Worm (Caenorhabditis elegans): ENCODE data around the gene oac-49.

Gene oac-49

ce11 chrV:19217675-19218074 is at the start of gene oac-49:
Gene oac-49 (plus strand): TSS chrV:19217975.
- TF ChIP-seq hsf-1 (GFP tag; IDR thresholded peaks at IDR 0.05) (no peak), attf-3 (GFP tag; conservative IDR thresholded peaks at IDR 0.05) (no peak), ztf-28 (GFP tag; IDR thresholded peaks at IDR 0.05) (no peak), egrh-3 (GFP tag; IDR thresholded peaks at IDR 0.05) (no peak), lin-54 (GFP tag; optimal IDR thresholded peaks at IDR 0.05) (no peak), egl-18 (GFP tag; IDR thresholded peaks at IDR 0.05) (no peak), gei-17 (GFP tag; optimal IDR thresholded peaks at IDR 0.05) (no peak), snpc-1.1 (tag; optimal IDR thresholded peaks at IDR 0.05; ENCODE audit: insufficient read depth) (no peak), lin-26 (GFP tag; IDR thresholded peaks at IDR 0.05) (no peak), F23B12.7 (tag; optimal IDR thresholded peaks at IDR 0.05; ENCODE audit: insufficient read depth) (no peak)

ce11 chrV:19174626-19175025 is 43.1 kb upstream of the oac-49 start, which contains the start of gene hot-2:
Gene hot-2 (plus strand): TSS chrV:19174759.
- no peak for TF ChIP-seq Y56A3A.18 (GFP tag; IDR thresholded peaks at IDR 0.05)
- TF ChIP-seq xnd-1 (tag; optimal IDR thresholded peaks at IDR 0.05): no peak
- no peak for TF ChIP-seq K11D2.4 (GFP tag; IDR thresholded peaks at IDR 0.05)
- TF ChIP-seq madf-6 (GFP tag; IDR thresholded peaks at IDR 0.05): no peak
- no peak for TF ChIP-seq Y79H2A.3 (GFP tag; conservative IDR thresholded peaks at IDR 0.05)

- TF ChIP-seq rpc-1 (optimal IDR thresholded peaks at IDR 0.05): no peak
- no peak for TF ChIP-seq rpc-1 (tag; optimal IDR thresholded peaks at IDR 0.05)
- no peak for TF ChIP-seq F55B11.4 (tag; optimal IDR thresholded peaks at IDR 0.05; ENCODE audit: borderline replicate concordance, insufficient read depth)
- TF ChIP-seq snpc-1.1 (tag; optimal IDR thresholded peaks at IDR 0.05; ENCODE audit: insufficient read depth): no peak
- TF ChIP-seq aptf-3 (GFP tag; IDR thresholded peaks at IDR 0.05): no peak
- no peak for TF ChIP-seq ceh-100 (GFP tag; IDR thresholded peaks at IDR 0.05)
- no peak for TF ChIP-seq F37B4.10 (GFP tag; IDR thresholded peaks at IDR 0.05)
- TF ChIP-seq lsl-1 (GFP tag; optimal IDR thresholded peaks at IDR 0.05): no peak
- TF ChIP-seq F23B12.7 (tag; optimal IDR thresholded peaks at IDR 0.05; ENCODE audit: insufficient read depth): no peak
- no peak for TF ChIP-seq sptf-2 (GFP tag; optimal IDR thresholded peaks at IDR 0.05)
- TF ChIP-seq let-607 (tag; optimal IDR thresholded peaks at IDR 0.05): no peak
- TF ChIP-seq ets-4 (GFP tag; optimal IDR thresholded peaks at IDR 0.05): no peak
- no peak for TF ChIP-seq mes-4 (tag; optimal IDR thresholded peaks at IDR 0.05)
- TF ChIP-seq C06A6.2 (GFP tag; conservative IDR thresholded peaks at IDR 0.05): no peak
These were observed 42.1 kb upstream of the oac-49 start for ce11 chrV:19175714-19176113.

ce11 chrV:19177070-19177469 is 40.7 kb upstream of the oac-49 start:
- no peak for TF ChIP-seq snpc-1.3 (tag; optimal IDR thresholded peaks at IDR 0.05; ENCODE audit: insufficient read depth)
- no peak for TF ChIP-seq rec-8 (tag; optimal IDR thresholded peaks at IDR 0.05)
- no peak for TF ChIP-seq F37B4.10 (GFP tag; IDR thresholded peaks at IDR 0.05)
- no peak for TF ChIP-seq mcd-1 (GFP tag; IDR thresholded peaks at IDR 0.05)

ce11 chrV:19177804-19178203 is 40.0 kb upstream of the oac-49 start:
- TF ChIP-seq B0261.1 (tag; optimal IDR thresholded peaks at IDR 0.05) (peak; percentile 49), D2030.7 (GFP tag; IDR thresholded peaks at IDR 0.05) (no peak), F57A8.1 (GFP tag; optimal IDR thresholded peaks at IDR 0.05) (no peak), tbp1 (GFP tag; optimal IDR thresholded peaks at IDR 0.05) (peak; percentile 77), ztf-18 (tag; optimal IDR thresholded peaks at IDR 0.05) (peak; percentile 7), rec-8 (tag; optimal IDR thresholded peaks at IDR 0.05) (peak in 1 of 2 experiments; percentile 2), snpc-1.1 (tag; optimal IDR thresholded peaks at IDR 0.05; ENCODE audit: insufficient read depth) (no peak), rpc-1 (optimal IDR thresholded peaks at IDR 0.05) (peak; percentile 45), rpc-1 (tag; optimal IDR thresholded peaks at IDR 0.05) (peak; percentile 71)

Data from whole organism, young adult.